Fruit fly (Drosophila melanogaster) Kc167 (cell line): ENCODE measurements around the gene BtbVII.

Experiments used
- Sin3A ChIP-seq: fragments of >200 bp; optimal IDR thresholded peaks from 2 replicates; lab custom pipeline; 2018; ENCODE audit warnings: missing external identifiers
- h ChIP-seq: fragments of >200 bp; optimal IDR thresholded peaks from 3 replicates; lab custom pipeline; 2018; ENCODE audit warnings: missing external identifiers
- insv ChIP-seq: fragments of >200 bp; optimal IDR thresholded peaks from 3 replicates; lab custom pipeline; 2018; ENCODE audit warnings: missing external identifiers

DNA sequence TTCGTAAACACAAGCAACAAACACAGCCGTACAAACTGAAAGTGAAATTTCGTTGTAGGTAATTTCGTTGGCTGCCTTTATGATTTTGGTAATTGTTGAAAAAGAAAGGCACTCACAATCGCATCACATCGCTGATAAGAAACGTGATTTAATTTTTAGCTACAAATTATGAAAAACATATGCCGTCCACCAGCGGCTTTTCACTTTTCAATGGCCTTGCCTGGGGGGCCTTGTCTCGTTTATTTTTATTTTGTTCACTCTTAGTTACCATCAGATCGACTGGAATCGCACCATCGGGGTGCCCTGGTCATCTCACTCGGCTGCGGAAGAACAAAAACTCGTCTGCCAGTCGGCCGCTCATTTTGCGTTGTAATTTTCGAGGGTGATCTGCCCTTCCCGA, 39.5 kb upstream of the BtbVII start:
- TF ChIP-seq Sin3A (lab: Kevin White, UChicago) (no peak), insv (no peak), h (lab: Kevin White, UChicago) (no peak)
